Fruit fly (Drosophila melanogaster) whole organism, embryonic: ENCODE measurements around the gene CG4955.

Source experiments
- Adf1 ChIP-seq: fragments of 200-800 bp; sonication (Bioruptor generic); IDR thresholded peaks from 2 replicates; pipeline ENCODE4 v1.3.6; 2022; ENCODE audit warnings: missing biosample characterization, missing genetic modification characterization
- Bteb2 ChIP-seq: fragments of 200-800 bp; sonication (Bioruptor generic); optimal IDR thresholded peaks from 2 replicates; lab custom pipeline; 2016; ENCODE audit warnings: missing biosample characterization, missing genetic modification characterization
- CG10321 ChIP-seq: fragments of 200-800 bp; sonication (Bioruptor generic); IDR thresholded peaks from 2 replicates; pipeline ENCODE4 v1.3.6; 2022; ENCODE audit warnings: missing biosample characterization, missing genetic modification characterization
- CG10462 ChIP-seq: fragments of 200-800 bp; sonication (Bioruptor generic); optimal IDR thresholded peaks from 2 replicates; lab custom pipeline; 2016; ENCODE audit warnings: missing biosample characterization, missing genetic modification characterization
- CG11085 ChIP-seq: fragments of 200-800 bp; sonication (Bioruptor generic); IDR thresholded peaks from 2 replicates; pipeline ENCODE4 v1.3.6; 2022; ENCODE audit warnings: missing biosample characterization, missing genetic modification characterization
- CG12769 ChIP-seq: fragments of 200-800 bp; sonication (Bioruptor generic); optimal IDR thresholded peaks from 2 replicates; lab custom pipeline; 2019; ENCODE audit warnings: missing biosample characterization, mild to moderate bottlenecking, missing genetic modification characterization, moderate library complexity
- CG14965 ChIP-seq: fragments of 200-800 bp; sonication (Bioruptor generic); optimal IDR thresholded peaks from 2 replicates; lab custom pipeline; 2016; ENCODE audit warnings: missing biosample characterization, missing genetic modification characterization, borderline replicate concordance
- CG17328 ChIP-seq: fragments of 200-800 bp; sonication (Bioruptor generic); IDR thresholded peaks from 2 replicates; pipeline ENCODE4 v1.3.6; 2022; ENCODE audit warnings: missing biosample characterization, missing genetic modification characterization
- CG17385 ChIP-seq: fragments of 200-800 bp; sonication (Bioruptor generic); optimal IDR thresholded peaks from 3 replicates; lab custom pipeline; 2018; ENCODE audit warnings: missing biosample characterization, mild to moderate bottlenecking, missing genetic modification characterization
- CG1832 ChIP-seq: fragments of 200-800 bp; sonication (Bioruptor generic); optimal IDR thresholded peaks from 2 replicates; lab custom pipeline; 2017; ENCODE audit warnings: missing biosample characterization, mild to moderate bottlenecking, missing genetic modification characterization, inconsistent platforms
- CG18764 ChIP-seq: fragments of 200-800 bp; sonication (Bioruptor generic); optimal IDR thresholded peaks from 3 replicates; lab custom pipeline; 2016; ENCODE audit warnings: missing biosample characterization, missing genetic modification characterization
- CG2202 ChIP-seq: fragments of 200-800 bp; sonication (Bioruptor generic); optimal IDR thresholded peaks from 2 replicates; lab custom pipeline; 2018; ENCODE audit warnings: missing biosample characterization, mild to moderate bottlenecking, missing genetic modification characterization
- CG2712 ChIP-seq: fragments of 200-800 bp; optimal IDR thresholded peaks from 3 replicates; lab custom pipeline; 2019; ENCODE audit warnings: missing biosample characterization, mild to moderate bottlenecking, missing genetic modification characterization, moderate library complexity
- CG6654 ChIP-seq: fragments of 200-800 bp; sonication (Bioruptor generic); optimal IDR thresholded peaks from 2 replicates; lab custom pipeline; 2017; ENCODE audit warnings: missing biosample characterization, mild to moderate bottlenecking, missing genetic modification characterization
- CkIIα-i1 ChIP-seq: fragments of 200-800 bp; sonication (Bioruptor generic); IDR thresholded peaks from 2 replicates; pipeline ENCODE4 v1.3.6; 2022; ENCODE audit warnings: missing biosample characterization, missing genetic modification characterization
- D19B ChIP-seq: fragments of 200-800 bp; sonication (Bioruptor generic); optimal IDR thresholded peaks from 2 replicates; lab custom pipeline; 2017; ENCODE audit warnings: missing biosample characterization, mild to moderate bottlenecking, missing genetic modification characterization
- Dll ChIP-seq: fragments of 200-800 bp; sonication (Bioruptor generic); IDR thresholded peaks from 4 replicates; pipeline ENCODE4 v1.3.6; 2022; ENCODE audit warnings: missing biosample characterization, missing genetic modification characterization; ENCODE audit not compliant: partially characterized antibody
- Dp ChIP-seq: fragments of 200-800 bp; sonication (Bioruptor generic); optimal IDR thresholded peaks from 2 replicates; lab custom pipeline; 2018; ENCODE audit warnings: missing biosample characterization, mild to moderate bottlenecking, missing genetic modification characterization, moderate library complexity
- Gsc ChIP-seq: fragments of 200-800 bp; sonication (Bioruptor generic); IDR thresholded peaks from 2 replicates; pipeline ENCODE4 v1.3.6; 2022; ENCODE audit warnings: missing biosample characterization, missing genetic modification characterization
- Gug ChIP-seq: fragments of 200-800 bp; sonication (Bioruptor generic); IDR thresholded peaks from 4 replicates; pipeline ENCODE4 v1.3.6; 2022; ENCODE audit warnings: missing biosample characterization, missing genetic modification characterization
- H15 ChIP-seq: fragments of 200-800 bp; sonication (Bioruptor generic); IDR thresholded peaks from 3 replicates; pipeline ENCODE4 v1.3.6; 2022; ENCODE audit warnings: missing biosample characterization, missing genetic modification characterization
- Hr78 ChIP-seq, 2 experiments: fragments of 200-800 bp in 1 of 2; fragments of >200 bp in 1 of 2; sonication (Bioruptor generic) in 1 of 2; optimal IDR thresholded peaks; 2 replicates each; lab custom pipeline; 2017 to 2019; ENCODE audit warnings: missing biosample characterization in 2 of 2, missing genetic modification characterization in 2 of 2, mild to moderate bottlenecking in 1 of 2, moderate library complexity in 1 of 2
- Lim3 ChIP-seq: fragments of 200-800 bp; sonication (Bioruptor generic); IDR thresholded peaks from 2 replicates; pipeline ENCODE4 v1.3.6; 2022; ENCODE audit warnings: missing biosample characterization, missing genetic modification characterization
- Mad ChIP-seq: fragments of 200-800 bp; sonication (Bioruptor generic); optimal IDR thresholded peaks from 2 replicates; lab custom pipeline; 2016; ENCODE audit warnings: missing biosample characterization, missing genetic modification characterization
- Med ChIP-seq: fragments of 200-800 bp; sonication (Bioruptor generic); peaks from one replicate; lab custom pipeline; 2016; ENCODE audit warnings: missing biosample characterization, missing genetic modification characterization, mild to moderate bottlenecking, inconsistent platforms, moderate library complexity
- NC2α ChIP-seq: fragments of 200-800 bp; sonication (Bioruptor generic); optimal IDR thresholded peaks from 2 replicates; lab custom pipeline; 2016; ENCODE audit warnings: missing biosample characterization, missing genetic modification characterization
- Neu2 ChIP-seq: fragments of 200-800 bp; sonication (Bioruptor generic); optimal IDR thresholded peaks from 3 replicates; lab custom pipeline; 2016; ENCODE audit warnings: missing biosample characterization, missing genetic modification characterization, borderline replicate concordance
- PHDP ChIP-seq: fragments of 200-800 bp; sonication (Bioruptor generic); optimal IDR thresholded peaks from 3 replicates; lab custom pipeline; 2018; ENCODE audit warnings: missing biosample characterization, mild to moderate bottlenecking, missing genetic modification characterization, moderate library complexity
- Sox102F ChIP-seq: fragments of 200-800 bp; sonication (Bioruptor generic); optimal IDR thresholded peaks from 2 replicates; lab custom pipeline; 2018; ENCODE audit warnings: missing biosample characterization, mild to moderate bottlenecking, missing genetic modification characterization, moderate library complexity
- Sry-β ChIP-seq: fragments of 200-800 bp; sonication (Bioruptor generic); optimal IDR thresholded peaks from 2 replicates; lab custom pipeline; 2018; ENCODE audit warnings: missing biosample characterization, mild to moderate bottlenecking, missing genetic modification characterization, moderate library complexity
- Stat92E ChIP-seq, 3 experiments: fragments of >200 bp in 2 of 3; fragments of 200-800 bp in 1 of 3; sonication (Bioruptor generic) in 1 of 3; optimal IDR thresholded peaks; 2 replicates each; lab custom pipeline; 2017 to 2019; ENCODE audit warnings: missing biosample characterization in 3 of 3, missing genetic modification characterization in 3 of 3, mild to moderate bottlenecking in 1 of 3, moderate library complexity in 1 of 3
- TFAM ChIP-seq: fragments of 200-800 bp; sonication (Bioruptor generic); optimal IDR thresholded peaks from 2 replicates; lab custom pipeline; 2017; ENCODE audit warnings: missing biosample characterization, missing genetic modification characterization, inconsistent platforms
- Trl ChIP-seq, 3 experiments: fragments of >200 bp in 2 of 3; fragments of 200-800 bp in 1 of 3; sonication (Bioruptor generic) in 1 of 3; optimal IDR thresholded peaks; 2 replicates in 1 of 3; 3 replicates in 2 of 3; lab custom pipeline; 2016 to 2017; ENCODE audit warnings: missing biosample characterization in 1 of 3, missing genetic modification characterization in 1 of 3
- caup ChIP-seq: fragments of 200-800 bp; sonication (Bioruptor generic); optimal IDR thresholded peaks from 3 replicates; lab custom pipeline; 2017; ENCODE audit warnings: missing biosample characterization, mild to moderate bottlenecking, missing genetic modification characterization, moderate library complexity; ENCODE audit not compliant: severe bottlenecking
- chif ChIP-seq, 2 experiments: fragments of 200-800 bp; sonication (Bioruptor generic); optimal IDR thresholded peaks; 3 replicates each; lab custom pipeline; 2016; ENCODE audit warnings: missing biosample characterization in 2 of 2, missing genetic modification characterization in 2 of 2
- inv ChIP-seq: fragments of 200-800 bp; sonication (Bioruptor generic); IDR thresholded peaks from 2 replicates; pipeline ENCODE4 v1.3.6; 2022; ENCODE audit warnings: missing biosample characterization, missing genetic modification characterization; ENCODE audit not compliant: partially characterized antibody
- jigr1 ChIP-seq: fragments of 200-800 bp; sonication (Bioruptor generic); IDR thresholded peaks from 3 replicates; pipeline ENCODE4 v1.3.6; 2022; ENCODE audit warnings: missing biosample characterization, missing genetic modification characterization
- knrl ChIP-seq: fragments of 200-800 bp; sonication (Bioruptor generic); IDR thresholded peaks from 3 replicates; pipeline ENCODE4 v1.3.6; 2022; ENCODE audit warnings: missing biosample characterization, missing genetic modification characterization; ENCODE audit not compliant: partially characterized antibody
- lola ChIP-seq, 3 experiments: fragments of >200 bp in 2 of 3; fragments of 200-800 bp in 1 of 3; sonication (Bioruptor generic) in 1 of 3; optimal IDR thresholded peaks; 2 replicates each; lab custom pipeline; 2017 to 2019; ENCODE audit warnings: missing biosample characterization in 3 of 3, missing genetic modification characterization in 3 of 3, mild to moderate bottlenecking in 1 of 3, moderate library complexity in 1 of 3
- odd ChIP-seq: fragments of 200-800 bp; sonication (Bioruptor generic); optimal IDR thresholded peaks from 2 replicates; lab custom pipeline; 2017; ENCODE audit warnings: missing biosample characterization, mild to moderate bottlenecking, missing genetic modification characterization
- otp ChIP-seq: fragments of 200-800 bp; sonication (Bioruptor generic); IDR thresholded peaks from 3 replicates; pipeline ENCODE4, ENCODE4 v1.3.6; 2022; ENCODE audit warnings: missing biosample characterization, missing genetic modification characterization
- pho ChIP-seq: fragments of 200-800 bp; sonication (Bioruptor generic); optimal IDR thresholded peaks from 2 replicates; lab custom pipeline; 2016; ENCODE audit warnings: missing biosample characterization, missing genetic modification characterization
- pros ChIP-seq: fragments of 200-800 bp; sonication (Bioruptor generic); optimal IDR thresholded peaks from 3 replicates; lab custom pipeline; 2019; ENCODE audit warnings: missing biosample characterization, mild to moderate bottlenecking, missing genetic modification characterization, moderate library complexity
- sima ChIP-seq: fragments of 200-800 bp; sonication (Bioruptor generic); optimal IDR thresholded peaks from 2 replicates; lab custom pipeline; 2016; ENCODE audit warnings: missing biosample characterization, missing genetic modification characterization
- sqz ChIP-seq: fragments of 200-800 bp; sonication (Bioruptor generic); optimal IDR thresholded peaks from 3 replicates; lab custom pipeline; 2018; ENCODE audit warnings: missing biosample characterization, mild to moderate bottlenecking, missing genetic modification characterization
- wor ChIP-seq: fragments of 200-800 bp; sonication (Bioruptor generic); IDR thresholded peaks from 2 replicates; pipeline ENCODE4 v1.3.6; 2022; ENCODE audit warnings: missing biosample characterization, missing genetic modification characterization
- yki ChIP-seq: fragments of >200 bp; optimal IDR thresholded peaks from 3 replicates; lab custom pipeline; 2018
- zen2 ChIP-seq: fragments of 200-800 bp; sonication (Bioruptor generic); IDR thresholded peaks from 3 replicates; pipeline ENCODE4 v1.3.6; 2022; ENCODE audit warnings: missing biosample characterization, missing genetic modification characterization; ENCODE audit not compliant: partially characterized antibody

Gene CG4955

dm6 chrX:17076449-17077289 is 4.6 kb upstream of the CG4955 start:
- TF ChIP-seq caup (GFP tag; lab: Kevin White, UChicago): no peak
- TF ChIP-seq PHDP (tag; lab: Kevin White, UChicago): no peak
- peak; percentile 1 for TF ChIP-seq CG1832 (GFP tag; lab: Kevin White, UChicago)
- no peak for TF ChIP-seq CG17328
- peak; percentile 96 for TF ChIP-seq CG17385
- no peak for TF ChIP-seq Bteb2 (GFP tag; lab: Kevin White, UChicago)
- no peak for TF ChIP-seq CG12769
- TF ChIP-seq Hr78 (GFP tag; optimal IDR thresholded peaks at IDR 0.05; lab: Kevin White, UChicago): no peak
- TF ChIP-seq D19B (GFP tag; lab: Kevin White, UChicago): no peak
- TF ChIP-seq lola (GFP tag; optimal IDR thresholded peaks at IDR 0.05; lab: Kevin White, UChicago): no peak
- TF ChIP-seq Sox102F (GFP tag; lab: Kevin White, UChicago): no peak
- TF ChIP-seq CG2202 (tag; lab: Kevin White, UChicago): no peak
- TF ChIP-seq pho (GFP tag; lab: Kevin White, UChicago): no peak
- no peak for TF ChIP-seq zen2 (GFP tag; lab: Robert Waterston, UW)
- no peak for TF ChIP-seq CG14965 (GFP tag; lab: Kevin White, UChicago)
- TF ChIP-seq CkIIα-i1 (GFP tag; lab: Robert Waterston, UW): no peak
- no peak for TF ChIP-seq Mad (GFP tag; lab: Kevin White, UChicago)
- no peak for TF ChIP-seq sima (GFP tag; lab: Kevin White, UChicago)
- TF ChIP-seq Trl (optimal IDR thresholded peaks at IDR 0.05; lab: Kevin White, UChicago): peak in 1 of 2 experiments; percentile 16
- TF ChIP-seq Trl (GFP tag; optimal IDR thresholded peaks at IDR 0.05; lab: Kevin White, UChicago): no peak
- TF ChIP-seq yki (lab: Kevin White, UChicago): no peak
- TF ChIP-seq knrl (GFP tag; lab: Robert Waterston, UW): no peak
- TF ChIP-seq inv: no peak
- TF ChIP-seq H15 (GFP tag; lab: Robert Waterston, UW): no peak
- no peak for TF ChIP-seq Gug (GFP tag; lab: Robert Waterston, UW)
- no peak for TF ChIP-seq Dp
- TF ChIP-seq Sry-β (GFP tag; lab: Kevin White, UChicago): no peak
- no peak for TF ChIP-seq Lim3 (GFP tag; lab: Robert Waterston, UW)
- no peak for TF ChIP-seq wor
- TF ChIP-seq sqz (GFP tag; lab: Kevin White, UChicago): peak; percentile 57
- no peak for TF ChIP-seq CG11085 (GFP tag; lab: Robert Waterston, UW)
- no peak for TF ChIP-seq TFAM (GFP tag; lab: Kevin White, UChicago)
- TF ChIP-seq CG2712 (tag; lab: Kevin White, UChicago): no peak
- no peak for TF ChIP-seq CG18764 (GFP tag; lab: Kevin White, UChicago)
- peak in 1 of 3 experiments; percentile 50 for TF ChIP-seq Stat92E (GFP tag; optimal IDR thresholded peaks at IDR 0.05; lab: Kevin White, UChicago)
- TF ChIP-seq NC2α: no peak
- peak; percentile 65 for TF ChIP-seq Adf1
- no peak for TF ChIP-seq jigr1 (GFP tag; lab: Robert Waterston, UW)
- no peak for TF ChIP-seq chif (GFP tag; optimal IDR thresholded peaks at IDR 0.05; lab: Kevin White, UChicago)
- no peak for TF ChIP-seq CG10462 (GFP tag; lab: Kevin White, UChicago)
- peak; percentile 68 for TF ChIP-seq Med
- TF ChIP-seq Dll (GFP tag; lab: Robert Waterston, UW): no peak
- TF ChIP-seq CG6654 (GFP tag; lab: Kevin White, UChicago): no peak
- no peak for TF ChIP-seq Neu2
- no peak for TF ChIP-seq otp (GFP tag; lab: Robert Waterston, UW)
- peak; percentile 63; the same call in 1 of the 2 replicates for TF ChIP-seq CG10321 (GFP tag; lab: Robert Waterston, UW)
- no peak for TF ChIP-seq pros (GFP tag; lab: Kevin White, UChicago)
- no peak for TF ChIP-seq odd (GFP tag; lab: Kevin White, UChicago)
- no peak for TF ChIP-seq Gsc (GFP tag; lab: Robert Waterston, UW)
